Worm (Caenorhabditis elegans): ENCODE measurements around the gene C24H10.4.

Gene C24H10.4

ce11 chrX:5020996-5021395 lies 38.1 kb downstream of the C24H10.4 start, which contains the start of gene ZC449.2:
Gene ZC449.2, plus strand, starts transcription at chrX:5021285.
- peak; percentile 38 for TF ChIP-seq pqm-1 (tag; optimal IDR thresholded peaks at IDR 0.05)
- TF ChIP-seq ceh-9 (tag; optimal IDR thresholded peaks at IDR 0.05) = no peak

- no peak for TF ChIP-seq nhr-237 (tag; optimal IDR thresholded peaks at IDR 0.05)
- TF ChIP-seq pha-4 (tag; optimal IDR thresholded peaks at IDR 0.05) = peak; percentile 58
- no peak for TF ChIP-seq nhr-12 (tag; optimal IDR thresholded peaks at IDR 0.05)
- no peak for TF ChIP-seq ceh-82 (tag; optimal IDR thresholded peaks at IDR 0.05)
- no peak for TF ChIP-seq nhr-11 (tag; optimal IDR thresholded peaks at IDR 0.05)
- TF ChIP-seq snpc-4 (tag; optimal IDR thresholded peaks at IDR 0.05) = peak; percentile 11
- TF ChIP-seq zag-1 (tag; optimal IDR thresholded peaks at IDR 0.05) = no peak
- TF ChIP-seq nhr-25 (tag; optimal IDR thresholded peaks at IDR 0.05) = peak; percentile 43
- no peak for TF ChIP-seq egl-27 (tag; optimal IDR thresholded peaks at IDR 0.05)
- peak; percentile 58 for TF ChIP-seq ceh-28 (tag; optimal IDR thresholded peaks at IDR 0.05)
- no peak for TF ChIP-seq fkh-2 (tag; optimal IDR thresholded peaks at IDR 0.05)
- peak; percentile 56 for TF ChIP-seq elt-2 (tag; optimal IDR thresholded peaks at IDR 0.05)
- no peak for TF ChIP-seq ama-1 (optimal IDR thresholded peaks at IDR 0.05)
- peak; percentile 19 for TF ChIP-seq nfya-1 (tag; optimal IDR thresholded peaks at IDR 0.05; ENCODE audit: insufficient read depth)
- no peak for TF ChIP-seq nhr-77 (tag; optimal IDR thresholded peaks at IDR 0.05)
- no peak for TF ChIP-seq nhr-76 (tag; optimal IDR thresholded peaks at IDR 0.05)
- no peak for TF ChIP-seq fos-1 (tag; optimal IDR thresholded peaks at IDR 0.05)
- TF ChIP-seq pqm-1 (tag; optimal IDR thresholded peaks at IDR 0.05) = peak; percentile 27
- TF ChIP-seq lsy-12 (tag; optimal IDR thresholded peaks at IDR 0.05) = no peak
- peak; percentile 31 for TF ChIP-seq lin-39 (tag; optimal IDR thresholded peaks at IDR 0.05)
- peak; percentile 47 for TF ChIP-seq nhr-23 (tag; optimal IDR thresholded peaks at IDR 0.05)
These were observed 40.9 kb downstream of the C24H10.4 start for ce11 chrX:5018062-5018653.

- TF ChIP-seq ceh-28 (tag; optimal IDR thresholded peaks at IDR 0.05) = no peak
- no peak for TF ChIP-seq jun-1 (tag; optimal IDR thresholded peaks at IDR 0.05)
- no peak for TF ChIP-seq nfya-1 (tag; optimal IDR thresholded peaks at IDR 0.05; ENCODE audit: insufficient read depth)
- TF ChIP-seq R02D3.7 (tag; optimal IDR thresholded peaks at IDR 0.05) = no peak
- no peak for TF ChIP-seq egl-27 (tag; optimal IDR thresholded peaks at IDR 0.05)
- TF ChIP-seq ceh-82 (tag; optimal IDR thresholded peaks at IDR 0.05) = no peak
- TF ChIP-seq zag-1 (tag; optimal IDR thresholded peaks at IDR 0.05) = no peak
- TF ChIP-seq lsy-12 (tag; optimal IDR thresholded peaks at IDR 0.05) = no peak
- TF ChIP-seq skn-1 (tag; optimal IDR thresholded peaks at IDR 0.05) = no peak
- TF ChIP-seq fkh-2 (tag; optimal IDR thresholded peaks at IDR 0.05) = no peak
- TF ChIP-seq elt-3 (tag; optimal IDR thresholded peaks at IDR 0.05) = no peak
- no peak for TF ChIP-seq elt-2 (tag; optimal IDR thresholded peaks at IDR 0.05)
- no peak for TF ChIP-seq mdl-1 (tag; optimal IDR thresholded peaks at IDR 0.05)
- no peak for TF ChIP-seq nhr-76 (tag; optimal IDR thresholded peaks at IDR 0.05)
- TF ChIP-seq ama-1 (optimal IDR thresholded peaks at IDR 0.05) = no peak
- TF ChIP-seq snpc-4 (tag; optimal IDR thresholded peaks at IDR 0.05) = no peak
These were observed 41.5 kb downstream of the C24H10.4 start, which contains the start of gene sek-3 for ce11 chrX:5017591-5017990. Gene sek-3, plus strand, starts transcription at chrX:5017891.

- TF ChIP-seq nfya-1 (tag; optimal IDR thresholded peaks at IDR 0.05; ENCODE audit: insufficient read depth) (no peak), nhr-67 (tag; optimal IDR thresholded peaks at IDR 0.05) (no peak), egl-5 (tag; optimal IDR thresholded peaks at IDR 0.05) (no peak), egl-27 (tag; optimal IDR thresholded peaks at IDR 0.05) (no peak), nhr-237 (tag; optimal IDR thresholded peaks at IDR 0.05) (no peak), lsy-12 (tag; optimal IDR thresholded peaks at IDR 0.05) (no peak), pha-4 (tag; optimal IDR thresholded peaks at IDR 0.05) (no peak), skn-1 (tag; optimal IDR thresholded peaks at IDR 0.05) (no peak), fkh-10 (GFP tag; optimal IDR thresholded peaks at IDR 0.05) (no peak), elt-1 (tag; optimal IDR thresholded peaks at IDR 0.05) (no peak), nhr-23 (tag; optimal IDR thresholded peaks at IDR 0.05) (no peak), daf-12 (tag; optimal IDR thresholded peaks at IDR 0.05) (no peak)
These were observed 43.3 kb downstream of the C24H10.4 start, which contains the start of gene ZC449.8 for ce11 chrX:5015775-5016174. Gene ZC449.8, plus strand, starts transcription at chrX:5016075.

ce11 chrX:5013826-5014225 lies 45.2 kb downstream of the C24H10.4 start, which contains the start of gene ZC449.7:
Gene ZC449.7, plus strand, starts transcription at chrX:5014074.
- TF ChIP-seq elt-3 (tag; optimal IDR thresholded peaks at IDR 0.05) (no peak), fkh-2 (tag; optimal IDR thresholded peaks at IDR 0.05) (no peak), pha-4 (tag; optimal IDR thresholded peaks at IDR 0.05) (peak; percentile 10), elt-2 (tag; optimal IDR thresholded peaks at IDR 0.05) (peak; percentile 51)
